Worm (Caenorhabditis elegans) whole organism, early embryonic: ENCODE results near the gene D2096.7.

Experiments used
- B0310.2 ChIP-seq: sonication (generic microtip); optimal IDR thresholded peaks from 2 replicates; lab custom pipeline; 2016; ENCODE audit warnings: mild to moderate bottlenecking, missing genetic modification characterization, missing compliant biosample characterization
- F13C5.2 ChIP-seq: sonication (generic microtip); optimal IDR thresholded peaks from 2 replicates; lab custom pipeline; 2017; ENCODE audit warnings: mild to moderate bottlenecking, missing genetic modification characterization, inconsistent platforms, missing compliant biosample characterization
- aly-1 ChIP-seq: sonication (generic microtip); optimal IDR thresholded peaks from 2 replicates; lab custom pipeline; 2016; ENCODE audit warnings: missing genetic modification characterization, missing compliant biosample characterization
- ama-1 ChIP-seq: fragments of 150-350 bp; optimal IDR thresholded peaks from 2 replicates; lab custom pipeline; 2014
- flt-1 ChIP-seq: fragments of 200-800 bp; sonication (Bioruptor generic); IDR thresholded peaks from 2 replicates; pipeline ENCODE4 v1.3.6; 2022; ENCODE audit warnings: missing genetic modification characterization, missing compliant biosample characterization
- hmg-4 ChIP-seq: fragments of 200-800 bp; sonication (Bioruptor generic); optimal IDR thresholded peaks from 2 replicates; lab custom pipeline; 2018; ENCODE audit warnings: mild to moderate bottlenecking, missing genetic modification characterization, missing compliant biosample characterization
- hnd-1 ChIP-seq: sonication (generic microtip); optimal IDR thresholded peaks from 2 replicates; lab custom pipeline; 2016; ENCODE audit warnings: missing genetic modification characterization, missing compliant biosample characterization
- pes-1 ChIP-seq: fragments of 200-800 bp; sonication (Bioruptor generic); IDR thresholded peaks from 2 replicates; pipeline ENCODE4 v1.3.6; 2022; ENCODE audit warnings: missing genetic modification reagents, missing genetic modification characterization, missing compliant biosample characterization
- scrt-1 ChIP-seq: fragments of 200-800 bp; sonication (Bioruptor generic); IDR thresholded peaks from 2 replicates; pipeline ENCODE4 v1.3.6; 2022; ENCODE audit warnings: missing genetic modification characterization, missing compliant biosample characterization
- tbx-11 ChIP-seq: fragments of 200-800 bp; sonication (Bioruptor generic); IDR thresholded peaks from 2 replicates; pipeline ENCODE4 v1.3.6; 2022; ENCODE audit warnings: missing genetic modification characterization, missing compliant biosample characterization

- TF ChIP-seq pes-1 (GFP tag; lab: Robert Waterston, UW) (no peak), hmg-4 (no peak), aly-1 (tag; lab: Kevin White, UChicago) (no peak), B0310.2 (no peak), flt-1 (GFP tag; lab: Robert Waterston, UW) (no peak), hnd-1 (tag; lab: Kevin White, UChicago) (no peak), ama-1 (no peak), tbx-11 (no peak), F13C5.2 (tag; lab: Kevin White, UChicago) (no peak), scrt-1 (GFP tag; lab: Robert Waterston, UW) (no peak)
These were observed 37.8 kb downstream of the D2096.7 start, which contains the start of gene lgc-6 for ce11 chrIV:8339636-8340035.
